Worm (Caenorhabditis elegans) whole organism, mixed stage, embryonic: Measurements from ENCODE around the gene T11B7.2.

ENCODE experiments used
- bed-3 ChIP-seq: fragments of 200-800 bp; sonication (Bioruptor generic); optimal IDR thresholded peaks from 3 replicates; lab custom pipeline; 2018; ENCODE audit warnings: mild to moderate bottlenecking, missing genetic modification characterization, moderate library complexity, missing compliant biosample characterization
- elt-1 ChIP-seq: sonication (generic microtip); optimal IDR thresholded peaks from 2 replicates; lab custom pipeline; 2017; ENCODE audit warnings: missing genetic modification characterization, mild to moderate bottlenecking, missing compliant biosample characterization, antibody characterized with exemption, moderate library complexity, borderline replicate concordance; ENCODE audit not compliant: insufficient read depth
- nhr-12 ChIP-seq: fragments of 150-350 bp; optimal IDR thresholded peaks from 2 replicates; lab custom pipeline; 2014; ENCODE audit warnings: missing biosample characterization, missing genetic modification characterization
- nhr-2 ChIP-seq: fragments of 150-350 bp; optimal IDR thresholded peaks from 2 replicates; lab custom pipeline; 2014; ENCODE audit warnings: missing biosample characterization, missing genetic modification characterization
- sptf-1 ChIP-seq: sonication (generic microtip); optimal IDR thresholded peaks from 2 replicates; lab custom pipeline; 2017; ENCODE audit warnings: mild to moderate bottlenecking, missing genetic modification characterization, moderate library complexity, missing compliant biosample characterization
- unc-39 ChIP-seq: fragments of 150-350 bp; optimal IDR thresholded peaks from 2 replicates; lab custom pipeline; 2014; ENCODE audit warnings: missing biosample characterization, missing genetic modification characterization
- unc-62 ChIP-seq: fragments of 150-350 bp; optimal IDR thresholded peaks from 2 replicates; lab custom pipeline; 2014; ENCODE audit warnings: missing biosample characterization, missing genetic modification reagents, missing genetic modification characterization
- ztf-11 ChIP-seq: fragments of 150-350 bp; optimal IDR thresholded peaks from 2 replicates; lab custom pipeline; 2014; ENCODE audit warnings: missing biosample characterization, missing genetic modification characterization

- TF ChIP-seq unc-62 (GFP tag; lab: Kevin White, UChicago) (no peak), bed-3 (GFP tag; lab: Kevin White, UChicago) (no peak), ztf-11 (tag; lab: Kevin White, UChicago) (no peak), unc-39 (no peak), sptf-1 (tag; lab: Kevin White, UChicago) (no peak), elt-1 (no peak), nhr-2 (tag; lab: Kevin White, UChicago) (no peak), nhr-12 (no peak)
Observed at ce11 chrIV:8816617-8817016, 27.7 kb downstream of the T11B7.2 start.
